Fruit fly (Drosophila melanogaster): ENCODE measurements around the gene CG33158.

CG33158 gene

DNA sequence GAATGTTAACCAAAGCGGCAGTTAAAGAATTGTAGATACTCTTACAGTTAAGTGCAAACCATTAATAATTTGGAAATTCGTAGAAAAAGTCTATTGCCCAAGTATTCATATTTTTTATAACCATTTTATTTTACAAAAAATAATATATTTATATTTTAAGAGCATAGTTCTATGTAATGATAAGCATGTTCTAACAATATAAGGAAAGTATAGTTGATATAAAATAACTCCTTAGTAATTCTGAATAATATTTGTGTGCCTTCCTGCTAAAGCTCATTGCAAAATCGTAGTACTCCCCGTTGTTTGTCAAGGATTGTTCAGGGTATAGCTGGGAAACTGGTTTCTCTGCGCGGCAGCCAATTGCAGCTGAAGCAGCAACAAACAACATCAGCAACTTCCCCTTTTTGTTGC lies 57.3 kb downstream of the CG33158 start (continued):
- peak; percentile 86 for TF ChIP-seq acj6 (GFP tag; optimal IDR thresholded peaks at IDR 0.05)
- peak; percentile 84 for TF ChIP-seq CG3032 (tag; optimal IDR thresholded peaks at IDR 0.05)
- TF ChIP-seq ss (GFP tag; optimal IDR thresholded peaks at IDR 0.05), result peak; percentile 83 to 92
- TF ChIP-seq CG6276 (GFP tag; optimal IDR thresholded peaks at IDR 0.05), result peak; percentile 83
- TF ChIP-seq CG16779 (tag; optimal IDR thresholded peaks at IDR 0.05), result peak; percentile 45
- TF ChIP-seq Sox14 (GFP tag; optimal IDR thresholded peaks at IDR 0.05), result peak; percentile 39
- TF ChIP-seq fd59A (GFP tag; optimal IDR thresholded peaks at IDR 0.05), result peak; percentile 68
- peak; percentile 84 for TF ChIP-seq CG4318 (GFP tag; optimal IDR thresholded peaks at IDR 0.05)
- TF ChIP-seq CG10669 (GFP tag; optimal IDR thresholded peaks at IDR 0.05), result peak; percentile 83
- peak; percentile 21 for TF ChIP-seq Hr39 (GFP tag; optimal IDR thresholded peaks at IDR 0.05)
- TF ChIP-seq Sox15 (GFP tag; optimal IDR thresholded peaks at IDR 0.05), result peak; percentile 65
- TF ChIP-seq dac (GFP tag; optimal IDR thresholded peaks at IDR 0.05), result peak; percentile 57
- peak; percentile 88 for TF ChIP-seq dsx (GFP tag; optimal IDR thresholded peaks at IDR 0.05; ENCODE audit: poor library complexity, severe bottlenecking)
- TF ChIP-seq CG8632 (GFP tag; optimal IDR thresholded peaks at IDR 0.05), result peak; percentile 87
- peak; percentile 49 for TF ChIP-seq cyc (GFP tag; optimal IDR thresholded peaks at IDR 0.05)
- TF ChIP-seq CG8119 (GFP tag; IDR thresholded peaks at IDR 0.05), result peak; percentile 90
- peak; percentile 53 for TF ChIP-seq Smox (GFP tag; optimal IDR thresholded peaks at IDR 0.05)
- no peak for TF ChIP-seq Hr38 (GFP tag; optimal IDR thresholded peaks at IDR 0.05)
- TF ChIP-seq Blimp-1 (GFP tag; optimal IDR thresholded peaks at IDR 0.05), result peak; percentile 69
- TF ChIP-seq vri (GFP tag; optimal IDR thresholded peaks at IDR 0.05), result peak; percentile 15
- TF ChIP-seq pdm3 (GFP tag; optimal IDR thresholded peaks at IDR 0.05), result peak; percentile 72
- TF ChIP-seq CG11294 (GFP tag; IDR thresholded peaks at IDR 0.05), result peak; percentile 44; the same call in 1 of the 2 replicates
- TF ChIP-seq salr (GFP tag; optimal IDR thresholded peaks at IDR 0.05), result peak in 1 of 2 experiments; percentile 89
- peak; percentile 87 for TF ChIP-seq CG15336 (GFP tag; IDR thresholded peaks at IDR 0.05)
- peak; percentile 77 for TF ChIP-seq CG9139 (GFP tag; optimal IDR thresholded peaks at IDR 0.05)

DNA sequence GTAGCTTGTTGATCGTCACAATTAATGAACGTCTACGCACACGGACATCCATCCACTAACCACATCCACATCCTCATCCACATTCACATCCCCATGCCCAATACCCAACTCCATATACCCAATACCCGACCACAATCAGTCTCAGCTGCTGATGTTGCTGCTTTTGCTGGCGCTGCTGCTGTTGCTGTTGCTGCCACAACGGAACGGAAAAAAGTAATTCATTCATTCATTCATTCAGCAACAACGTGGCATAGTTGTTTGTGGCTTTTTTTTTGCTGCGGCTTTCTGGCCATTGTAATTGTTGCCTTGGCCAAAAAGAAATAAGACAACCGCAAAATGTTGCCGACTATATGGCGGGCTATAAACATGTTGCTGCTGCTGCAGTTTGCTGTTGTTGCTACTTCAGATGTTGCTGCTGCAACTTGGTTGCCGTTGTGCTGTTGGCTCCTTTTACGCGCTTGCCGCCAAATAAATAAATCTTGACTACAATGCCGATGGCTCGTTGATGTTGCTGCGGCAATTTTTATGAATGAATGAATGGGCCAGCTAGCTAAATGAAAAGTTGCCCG lies 57.8 kb downstream of the CG33158 start:
- no peak for TF ChIP-seq Met (GFP tag; optimal IDR thresholded peaks at IDR 0.05)
- TF ChIP-seq lz (GFP tag; optimal IDR thresholded peaks at IDR 0.05), result no peak
- peak; percentile 68 for TF ChIP-seq dsx (GFP tag; optimal IDR thresholded peaks at IDR 0.05; ENCODE audit: poor library complexity, severe bottlenecking)
- no peak for TF ChIP-seq Sox102F (GFP tag; optimal IDR thresholded peaks at IDR 0.05)
- no peak for TF ChIP-seq CG16779 (tag; optimal IDR thresholded peaks at IDR 0.05)
- 0 out of 3 replicates have a peak, but pooled peaks have one; percentile 24 for TF ChIP-seq CG6163 (GFP tag; IDR thresholded peaks at IDR 0.05)
- TF ChIP-seq svp (GFP tag), result no peak
- TF ChIP-seq fd59A (GFP tag; optimal IDR thresholded peaks at IDR 0.05), result no peak
- TF ChIP-seq esn (GFP tag; optimal IDR thresholded peaks at IDR 0.05), result no peak
- TF ChIP-seq eg (GFP tag; IDR thresholded peaks at IDR 0.05), result peak; percentile 41; the same call in 1 of the 3 replicates
- 0 out of 2 replicates have a peak, but pooled peaks have one; percentile 5 for TF ChIP-seq CG11294 (GFP tag; IDR thresholded peaks at IDR 0.05)
- TF ChIP-seq CG15336 (GFP tag; IDR thresholded peaks at IDR 0.05), result peak; percentile 33; the same call in 1 of the 2 replicates
- no peak for TF ChIP-seq Hr39 (GFP tag; optimal IDR thresholded peaks at IDR 0.05)
- no peak for TF ChIP-seq CG7368 (GFP tag; optimal IDR thresholded peaks at IDR 0.05)
- TF ChIP-seq CG9139 (GFP tag; optimal IDR thresholded peaks at IDR 0.05), result no peak
- 0 out of 3 replicates have a peak, but pooled peaks have one; percentile 16 for TF ChIP-seq CG8119 (GFP tag; IDR thresholded peaks at IDR 0.05)

DNA sequence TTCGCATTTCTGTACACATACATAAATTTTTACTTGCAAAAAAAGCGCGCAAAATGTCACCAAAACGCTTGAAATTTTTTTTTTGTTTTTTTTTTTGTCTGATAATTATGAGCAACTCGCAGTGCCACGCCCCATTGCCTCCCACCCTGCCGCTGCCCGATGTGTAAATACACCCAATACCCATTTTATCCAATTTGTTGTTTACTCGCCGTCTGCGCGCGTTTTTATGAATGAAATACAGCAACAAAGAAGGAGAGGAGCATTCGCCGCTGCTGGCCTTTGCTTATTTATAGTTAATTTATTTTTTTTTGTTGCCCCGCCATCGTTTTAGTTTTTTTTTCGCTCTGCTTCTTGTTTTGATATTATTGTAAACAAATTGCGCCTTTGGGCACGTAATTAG lies 58.3 kb downstream of the CG33158 start:
- no peak for TF ChIP-seq topi (GFP tag; optimal IDR thresholded peaks at IDR 0.05)
- TF ChIP-seq Hr4 (GFP tag; optimal IDR thresholded peaks at IDR 0.05), result no peak
- no peak for TF ChIP-seq salr (GFP tag; optimal IDR thresholded peaks at IDR 0.05)
- no peak for TF ChIP-seq Hr38 (GFP tag; optimal IDR thresholded peaks at IDR 0.05)
- no peak for TF ChIP-seq Ets96B (tag; optimal IDR thresholded peaks at IDR 0.05)
- no peak for TF ChIP-seq CG10669 (GFP tag; optimal IDR thresholded peaks at IDR 0.05)
- no peak for TF ChIP-seq Blimp-1 (GFP tag; optimal IDR thresholded peaks at IDR 0.05)
- TF ChIP-seq spab (GFP tag; optimal IDR thresholded peaks at IDR 0.05), result no peak
- no peak for TF ChIP-seq OdsH (GFP tag; optimal IDR thresholded peaks at IDR 0.05)
- no peak for TF ChIP-seq dac (GFP tag; optimal IDR thresholded peaks at IDR 0.05)
- TF ChIP-seq net (GFP tag; optimal IDR thresholded peaks at IDR 0.05), result no peak
- TF ChIP-seq CG11762 (GFP tag; optimal IDR thresholded peaks at IDR 0.05; ENCODE audit: insufficient read depth), result no peak
- no peak for TF ChIP-seq Smox (GFP tag; optimal IDR thresholded peaks at IDR 0.05)
- TF ChIP-seq CG6163 (GFP tag; IDR thresholded peaks at IDR 0.05), result 0 out of 3 replicates have a peak, but pooled peaks have one; percentile 12
- TF ChIP-seq fkh (GFP tag; optimal IDR thresholded peaks at IDR 0.05), result peak; percentile 58
- TF ChIP-seq Eip78C (GFP tag), result peak; percentile 37
- no peak for TF ChIP-seq CG6792 (GFP tag; optimal IDR thresholded peaks at IDR 0.05)
